Fruit fly (Drosophila melanogaster) whole organism, embryonic: ENCODE measurements around the gene meso18E.
A peak's percentile ranks its signal among the peaks of the same experiment; 100 is the strongest.

ENCODE experiments used
- Aef1 ChIP-seq: fragments of 200-800 bp; sonication (Bioruptor generic); IDR thresholded peaks from 3 replicates; pipeline ENCODE4 v1.3.6; 2022; ENCODE audit warnings: missing biosample characterization, missing genetic modification characterization
- CG1024 ChIP-seq: fragments of 200-800 bp; sonication (Bioruptor generic); IDR thresholded peaks from 2 replicates; pipeline ENCODE4 v1.3.6; 2022; ENCODE audit warnings: missing biosample characterization, missing genetic modification characterization
- CG11723 ChIP-seq: fragments of 200-800 bp; sonication (Bioruptor generic); optimal IDR thresholded peaks from 2 replicates; lab custom pipeline; 2017; ENCODE audit warnings: missing biosample characterization, mild to moderate bottlenecking, missing genetic modification characterization
- CG14965 ChIP-seq: fragments of 200-800 bp; sonication (Bioruptor generic); optimal IDR thresholded peaks from 2 replicates; lab custom pipeline; 2016; ENCODE audit warnings: missing biosample characterization, missing genetic modification characterization, borderline replicate concordance
- CG15696 ChIP-seq: fragments of 200-800 bp; sonication (Bioruptor generic); optimal IDR thresholded peaks from 2 replicates; lab custom pipeline; 2019; ENCODE audit warnings: missing biosample characterization, mild to moderate bottlenecking, missing genetic modification characterization, moderate library complexity
- CG1603 ChIP-seq: fragments of 200-800 bp; sonication (Bioruptor generic); optimal IDR thresholded peaks from 2 replicates; lab custom pipeline; 2019; ENCODE audit warnings: missing biosample characterization, mild to moderate bottlenecking, missing genetic modification characterization, moderate library complexity
- CG2678 ChIP-seq: fragments of 200-800 bp; sonication (Bioruptor generic); optimal IDR thresholded peaks from 3 replicates; lab custom pipeline; 2019; ENCODE audit warnings: missing biosample characterization, mild to moderate bottlenecking, missing genetic modification characterization, moderate library complexity
- CG32532 ChIP-seq: fragments of 200-800 bp; sonication (Bioruptor generic); IDR thresholded peaks from 2 replicates; pipeline ENCODE4 v1.3.6; 2022; ENCODE audit warnings: missing biosample characterization, missing genetic modification characterization
- CG32772 ChIP-seq: fragments of 200-800 bp; sonication (Bioruptor generic); IDR thresholded peaks from 2 replicates; pipeline ENCODE4 v1.3.6; 2022; ENCODE audit warnings: missing biosample characterization, missing genetic modification characterization
- CG6254 ChIP-seq: fragments of 200-800 bp; sonication (Bioruptor generic); optimal IDR thresholded peaks from 3 replicates; lab custom pipeline; 2017; ENCODE audit warnings: mild to moderate bottlenecking, missing biosample characterization, missing genetic modification reagents, missing genetic modification characterization
- CG6654 ChIP-seq: fragments of 200-800 bp; sonication (Bioruptor generic); optimal IDR thresholded peaks from 2 replicates; lab custom pipeline; 2017; ENCODE audit warnings: missing biosample characterization, mild to moderate bottlenecking, missing genetic modification characterization
- CG6683 ChIP-seq: fragments of 200-800 bp; sonication (Bioruptor generic); optimal IDR thresholded peaks from 2 replicates; lab custom pipeline; 2017; ENCODE audit warnings: missing biosample characterization, mild to moderate bottlenecking, missing genetic modification characterization, missing genetic modification reagents
- CG7745 ChIP-seq: fragments of 200-800 bp; sonication (Bioruptor generic); optimal IDR thresholded peaks from 2 replicates; lab custom pipeline; 2018; ENCODE audit warnings: missing biosample characterization, mild to moderate bottlenecking, missing genetic modification characterization, moderate library complexity
- CG9727 ChIP-seq: fragments of 200-800 bp; sonication (Bioruptor generic); optimal IDR thresholded peaks from 3 replicates; lab custom pipeline; 2017; ENCODE audit warnings: missing biosample characterization, mild to moderate bottlenecking, missing genetic modification characterization
- Camta ChIP-seq: fragments of 200-800 bp; sonication (Bioruptor generic); optimal IDR thresholded peaks from 2 replicates; lab custom pipeline; 2016; ENCODE audit warnings: missing biosample characterization, missing genetic modification characterization
- Dek ChIP-seq: fragments of 200-800 bp; sonication (Bioruptor generic); optimal IDR thresholded peaks from 3 replicates; lab custom pipeline; 2019; ENCODE audit warnings: missing biosample characterization, mild to moderate bottlenecking, missing genetic modification characterization, moderate library complexity
- Dfd ChIP-seq, 2 experiments: fragments of >200 bp; optimal IDR thresholded peaks; 2 replicates each; lab custom pipeline; 2017; ENCODE audit warnings: missing biosample characterization in 2 of 2, missing genetic modification characterization in 2 of 2
- Dll ChIP-seq: fragments of 200-800 bp; sonication (Bioruptor generic); IDR thresholded peaks from 4 replicates; pipeline ENCODE4 v1.3.6; 2022; ENCODE audit warnings: missing biosample characterization, missing genetic modification characterization; ENCODE audit not compliant: partially characterized antibody
- Fer2 ChIP-seq: fragments of 200-800 bp; sonication (Bioruptor generic); optimal IDR thresholded peaks from 2 replicates; lab custom pipeline; 2018; ENCODE audit warnings: missing biosample characterization, mild to moderate bottlenecking, missing genetic modification characterization, moderate library complexity
- H2.0 ChIP-seq: fragments of 200-800 bp; sonication (Bioruptor generic); IDR thresholded peaks from 2 replicates; pipeline ENCODE4 v1.3.6; 2022; ENCODE audit warnings: missing biosample characterization, missing genetic modification characterization
- Hmr ChIP-seq: fragments of 200-800 bp; sonication (Bioruptor generic); optimal IDR thresholded peaks from 3 replicates; lab custom pipeline; 2017; ENCODE audit warnings: mild to moderate bottlenecking, missing biosample characterization, missing genetic modification reagents, missing genetic modification characterization
- Hmx ChIP-seq: fragments of 200-800 bp; sonication (Bioruptor generic); optimal IDR thresholded peaks from 2 replicates; lab custom pipeline; 2016; ENCODE audit warnings: missing biosample characterization, missing genetic modification characterization
- Kr ChIP-seq: fragments of 200-800 bp; sonication (Bioruptor generic); optimal IDR thresholded peaks from 2 replicates; lab custom pipeline; 2017; ENCODE audit warnings: missing biosample characterization, mild to moderate bottlenecking, missing genetic modification characterization
- Lpt ChIP-seq: fragments of >200 bp; optimal IDR thresholded peaks from 2 replicates; lab custom pipeline; 2018; ENCODE audit warnings: missing biosample characterization, missing genetic modification characterization
- NFAT ChIP-seq: fragments of 200-800 bp; sonication (Bioruptor generic); IDR thresholded peaks from 2 replicates; pipeline ENCODE4 v1.3.6; 2022; ENCODE audit warnings: missing biosample characterization, missing genetic modification characterization
- Nf-YC ChIP-seq: fragments of 200-800 bp; optimal IDR thresholded peaks from 3 replicates; lab custom pipeline; 2019; ENCODE audit warnings: missing biosample characterization, mild to moderate bottlenecking, missing genetic modification characterization, moderate library complexity
- NfI ChIP-seq: fragments of 200-800 bp; sonication (Bioruptor generic); optimal IDR thresholded peaks from 3 replicates; lab custom pipeline; 2018; ENCODE audit warnings: missing biosample characterization, mild to moderate bottlenecking, missing genetic modification characterization, moderate library complexity
- Optix ChIP-seq: fragments of 200-800 bp; sonication (Bioruptor generic); IDR thresholded peaks from 3 replicates; pipeline ENCODE4 v1.3.6; 2022; ENCODE audit warnings: missing biosample characterization, missing genetic modification characterization
- Rx ChIP-seq: fragments of 200-800 bp; sonication (Bioruptor generic); IDR thresholded peaks from 2 replicates; pipeline ENCODE4 v1.3.6; 2022; ENCODE audit warnings: missing biosample characterization, missing genetic modification characterization
- Spps ChIP-seq: fragments of 200-800 bp; sonication (Bioruptor generic); optimal IDR thresholded peaks from 2 replicates; lab custom pipeline; 2018; ENCODE audit warnings: missing biosample characterization, mild to moderate bottlenecking, missing genetic modification characterization
- ac ChIP-seq: fragments of 200-800 bp; sonication (Bioruptor generic); optimal IDR thresholded peaks from 3 replicates; lab custom pipeline; 2017; ENCODE audit warnings: missing biosample characterization, mild to moderate bottlenecking, missing genetic modification characterization
- ap ChIP-seq: fragments of 200-800 bp; sonication (Bioruptor generic); IDR thresholded peaks from 2 replicates; pipeline ENCODE4 v1.3.6; 2022; ENCODE audit warnings: missing biosample characterization, missing genetic modification characterization
- cg ChIP-seq: fragments of 200-800 bp; sonication (Bioruptor generic); optimal IDR thresholded peaks from 3 replicates; lab custom pipeline; 2019; ENCODE audit warnings: missing biosample characterization, mild to moderate bottlenecking, missing genetic modification characterization, moderate library complexity
- crp ChIP-seq, 2 experiments: fragments of 200-800 bp; sonication (Bioruptor generic); optimal IDR thresholded peaks; 2 replicates in 1 of 2; 3 replicates in 1 of 2; lab custom pipeline; 2017; ENCODE audit warnings: missing biosample characterization in 2 of 2, missing genetic modification characterization in 2 of 2, mild to moderate bottlenecking in 1 of 2, moderate library complexity in 1 of 2
- h ChIP-seq: fragments of >200 bp; optimal IDR thresholded peaks from 2 replicates; lab custom pipeline; 2017
- lbe ChIP-seq: fragments of 200-800 bp; sonication (Bioruptor generic); optimal IDR thresholded peaks from 2 replicates; lab custom pipeline; 2016; ENCODE audit warnings: missing biosample characterization, mild to moderate bottlenecking, missing genetic modification characterization
- lov ChIP-seq, 2 experiments: fragments of 200-800 bp in 1 of 2; fragments of >200 bp in 1 of 2; sonication (Bioruptor generic) in 1 of 2; IDR thresholded peaks in 1 of 2; optimal IDR thresholded peaks in 1 of 2; 2 replicates in 1 of 2; 3 replicates in 1 of 2; pipeline versions ENCODE4 v1.3.6 to Lab custom; 2017 to 2022; ENCODE audit warnings: missing biosample characterization in 1 of 2, missing genetic modification characterization in 1 of 2
- odd ChIP-seq: fragments of 200-800 bp; sonication (Bioruptor generic); optimal IDR thresholded peaks from 2 replicates; lab custom pipeline; 2017; ENCODE audit warnings: missing biosample characterization, mild to moderate bottlenecking, missing genetic modification characterization
- otp ChIP-seq: fragments of 200-800 bp; sonication (Bioruptor generic); IDR thresholded peaks from 3 replicates; pipeline ENCODE4, ENCODE4 v1.3.6; 2022; ENCODE audit warnings: missing biosample characterization, missing genetic modification characterization
- phol ChIP-seq: fragments of 200-800 bp; sonication (Bioruptor generic); optimal IDR thresholded peaks from 3 replicates; lab custom pipeline; 2018; ENCODE audit warnings: missing biosample characterization, mild to moderate bottlenecking, missing genetic modification characterization, moderate library complexity
- run ChIP-seq: fragments of 200-800 bp; sonication (Bioruptor generic); optimal IDR thresholded peaks from 3 replicates; lab custom pipeline; 2018; ENCODE audit warnings: missing biosample characterization, mild to moderate bottlenecking, missing genetic modification characterization
- sima ChIP-seq: fragments of 200-800 bp; sonication (Bioruptor generic); optimal IDR thresholded peaks from 2 replicates; lab custom pipeline; 2016; ENCODE audit warnings: missing biosample characterization, missing genetic modification characterization
- slp2 ChIP-seq: fragments of 200-800 bp; sonication (Bioruptor generic); optimal IDR thresholded peaks from 2 replicates; lab custom pipeline; 2016; ENCODE audit warnings: missing biosample characterization, missing genetic modification characterization
- sna ChIP-seq: fragments of 200-800 bp; sonication (Bioruptor generic); IDR thresholded peaks from 2 replicates; pipeline ENCODE4 v1.3.6; 2022; ENCODE audit warnings: missing biosample characterization, missing genetic modification characterization; ENCODE audit not compliant: partially characterized antibody
- toy ChIP-seq: fragments of 200-800 bp; sonication (Bioruptor generic); IDR thresholded peaks from 2 replicates; pipeline ENCODE4 v1.3.6; 2022; ENCODE audit warnings: missing biosample characterization, missing genetic modification characterization
- tup ChIP-seq: fragments of 200-800 bp; sonication (Bioruptor generic); optimal IDR thresholded peaks from 2 replicates; lab custom pipeline; 2016; ENCODE audit warnings: missing biosample characterization, mild to moderate bottlenecking, missing genetic modification characterization, moderate library complexity
- twi ChIP-seq: fragments of 200-800 bp; optimal IDR thresholded peaks from 2 replicates; lab custom pipeline; 2019; ENCODE audit warnings: missing biosample characterization, mild to moderate bottlenecking, missing genetic modification characterization, moderate library complexity
- usp ChIP-seq: fragments of >200 bp; optimal IDR thresholded peaks from 2 replicates; lab custom pipeline; 2017; ENCODE audit warnings: missing biosample characterization, missing genetic modification characterization

meso18E gene

dm6 chrX:19692951-19693698, 19.7 kb downstream of the meso18E start, which contains the start of gene Mer (continued):
- TF ChIP-seq Dek (tag; lab: Kevin White, UChicago) (peak; percentile 74), CG11723 (GFP tag; lab: Kevin White, UChicago) (peak; percentile 61), Aef1 (peak; percentile 77), slp2 (GFP tag; lab: Kevin White, UChicago) (peak; percentile 69), Lpt (no peak), sna (GFP tag; lab: Robert Waterston, UW) (no peak), toy (no peak), h (lab: Kevin White, UChicago) (no peak), tup (GFP tag; lab: Kevin White, UChicago) (peak; percentile 1), odd (GFP tag; lab: Kevin White, UChicago) (peak; percentile 71), CG14965 (peak; percentile 29), CG2678 (tag; lab: Kevin White, UChicago) (peak; percentile 88), Kr (GFP tag; lab: Kevin White, UChicago) (no peak), CG6683 (peak; percentile 58), Optix (peak; percentile 86), CG32532 (GFP tag; lab: Robert Waterston, UW) (peak; percentile 89), otp (GFP tag; lab: Robert Waterston, UW) (peak; percentile 76; the same call in 2 of the 3 replicates), lov (optimal IDR thresholded peaks at IDR 0.05; lab: Kevin White, UChicago) (no peak), lov (GFP tag; IDR thresholded peaks at IDR 0.05; lab: Robert Waterston, UW) (peak; percentile 48; the same call in 1 of the 3 replicates), cg (no peak), CG15696 (tag; lab: Kevin White, UChicago) (peak; percentile 68), Rx (GFP tag; lab: Robert Waterston, UW) (peak; percentile 63), Hmx (GFP tag; lab: Kevin White, UChicago) (peak; percentile 49), Nf-YC (tag; lab: Kevin White, UChicago) (peak; percentile 74), Dll (GFP tag; lab: Robert Waterston, UW) (no peak), ap (GFP tag; lab: Robert Waterston, UW) (peak; percentile 35; the same call in 1 of the 2 replicates), NFAT (GFP tag; lab: Robert Waterston, UW) (peak; percentile 48), NfI (GFP tag; lab: Kevin White, UChicago) (peak; percentile 86), Hmr (GFP tag; lab: Kevin White, UChicago) (peak; percentile 87), Fer2 (tag; lab: Kevin White, UChicago) (peak; percentile 35), Camta (GFP tag; lab: Kevin White, UChicago) (peak; percentile 81), CG7745 (tag; lab: Kevin White, UChicago) (no peak), H2.0 (GFP tag; lab: Robert Waterston, UW) (peak; percentile 64), crp (GFP tag; optimal IDR thresholded peaks at IDR 0.05; lab: Kevin White, UChicago) (peak in 1 of 2 experiments; percentile 35), run (tag; lab: Kevin White, UChicago) (peak; percentile 52), CG1603 (peak; percentile 93), CG1024 (peak; percentile 49; the same call in 1 of the 2 replicates), CG6254 (GFP tag; lab: Kevin White, UChicago) (peak; percentile 51), CG6654 (peak; percentile 56), usp (GFP tag; lab: Kevin White, UChicago) (no peak), CG9727 (GFP tag; lab: Kevin White, UChicago) (peak; percentile 85), Dfd (GFP tag; optimal IDR thresholded peaks at IDR 0.05; lab: Kevin White, UChicago) (no peak), Spps (peak; percentile 56), phol (tag; lab: Kevin White, UChicago) (peak; percentile 81), lbe (GFP tag; lab: Kevin White, UChicago) (peak; percentile 3), CG32772 (peak; percentile 68), ac (peak; percentile 60), twi (tag; lab: Kevin White, UChicago) (peak; percentile 62), sima (GFP tag; lab: Kevin White, UChicago) (no peak)
